3 worm cellular contexts compared by ENCODE assay signal in genomic region chrV:10393708-10394107, ce11.
A peak's percentile ranks its signal among the peaks of the same experiment; 100 is the strongest.
TF ChIP-seq lines count a peak whose summit lies in the region.

No protein-coding gene starts in this region.

TF ChIP-seq in whole organism, L1 larva, 84 proteins besides CTCF, POLR2A, EP300 and RAD21:
- TF ChIP-seq ceh-63 (GFP tag; optimal IDR thresholded peaks at IDR 0.05; lab: Kevin White, UChicago), result peak; percentile 36
- no peak for TF ChIP-seq sox-4 (tag; optimal IDR thresholded peaks at IDR 0.05; lab: Kevin White, UChicago)

TF ChIP-seq in whole organism, L2 larva, 48 proteins besides CTCF, POLR2A, EP300 and RAD21:
- peak; percentile 74 for TF ChIP-seq Y55F3AM.14 (GFP tag; optimal IDR thresholded peaks at IDR 0.05; lab: Kevin White, UChicago)
- TF ChIP-seq skn-1 (tag; optimal IDR thresholded peaks at IDR 0.05; lab: Kevin White, UChicago), result no peak

TF ChIP-seq in whole organism, L4 larva, 104 proteins besides CTCF, POLR2A, EP300 and RAD21:
- TF ChIP-seq lin-13 (GFP tag; optimal IDR thresholded peaks at IDR 0.05; lab: Kevin White, UChicago) (no peak), set-16 (GFP tag; IDR thresholded peaks at IDR 0.05; lab: Robert Waterston, UW) (peak; percentile 87; the same call in 1 of the 2 replicates)
